Worm (Caenorhabditis elegans): ENCODE measurements around the gene F35C5.12.

- TF ChIP-seq W03F9.2 (tag; optimal IDR thresholded peaks at IDR 0.05) (no peak), him-1 (tag; optimal IDR thresholded peaks at IDR 0.05) (no peak), dao-5 (tag; optimal IDR thresholded peaks at IDR 0.05) (no peak)
Measured at ce11 chrII:12961743-12962142, 47.4 kb upstream of the F35C5.12 start.

Data from whole organism, L4/young adult.